Fruit fly (Drosophila melanogaster): ENCODE data around the gene slx1.

Gene slx1

DNA sequence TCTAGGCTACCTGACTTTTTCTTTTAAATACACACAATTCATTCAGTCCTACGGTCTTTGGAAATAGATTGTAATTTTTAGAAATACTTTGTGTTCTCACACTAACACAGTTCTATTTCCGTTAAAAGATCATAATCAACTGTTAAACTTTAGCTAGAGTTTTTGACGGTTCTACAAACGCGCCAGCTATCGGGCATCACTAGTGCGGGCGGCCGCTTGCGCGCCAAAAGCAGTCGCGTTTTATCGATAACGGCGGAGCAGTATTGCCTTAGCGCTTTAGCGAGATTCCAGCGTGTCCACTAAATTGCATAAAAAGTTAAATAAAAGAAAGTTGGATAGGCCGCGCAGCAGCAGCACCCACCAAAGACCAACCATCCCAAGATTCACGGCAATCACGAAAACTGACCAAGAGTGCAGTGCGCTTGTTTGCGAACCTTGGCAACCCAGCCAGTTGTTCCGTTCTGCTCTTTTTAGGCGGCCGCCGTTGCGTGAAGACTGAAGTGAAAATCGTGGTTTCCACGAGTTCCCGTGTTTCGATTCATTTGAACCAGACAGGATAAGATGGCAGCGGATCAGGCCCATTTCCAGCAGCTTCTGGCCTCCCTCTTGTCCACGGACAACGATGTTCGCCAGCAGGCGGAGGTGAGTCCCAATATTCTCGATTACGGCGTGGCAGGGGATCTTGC, 7.5 kb downstream of the slx1 start, which contains the start of gene Karybeta3 (continued):
- peak; percentile 65 for TF ChIP-seq gcm2 (GFP tag; optimal IDR thresholded peaks at IDR 0.05)
- peak; percentile 70 for TF ChIP-seq odd (GFP tag; optimal IDR thresholded peaks at IDR 0.05)
- peak; percentile 83 for TF ChIP-seq CG1792 (GFP tag; optimal IDR thresholded peaks at IDR 0.05)
- TF ChIP-seq CG2202 (tag; optimal IDR thresholded peaks at IDR 0.05), result peak; percentile 54
- TF ChIP-seq Fer1 (GFP tag; optimal IDR thresholded peaks at IDR 0.05), result peak; percentile 85
- TF ChIP-seq CG3407 (GFP tag; optimal IDR thresholded peaks at IDR 0.05), result peak; percentile 47
- no peak for TF ChIP-seq yki (optimal IDR thresholded peaks at IDR 0.05)
- TF ChIP-seq Hr78 (GFP tag; optimal IDR thresholded peaks at IDR 0.05), result no peak
- TF ChIP-seq her (GFP tag; optimal IDR thresholded peaks at IDR 0.05), result peak; percentile 82
- TF ChIP-seq CG10366 (GFP tag; IDR thresholded peaks at IDR 0.05), result peak; percentile 68
- TF ChIP-seq zen (tag; optimal IDR thresholded peaks at IDR 0.05), result no peak
- TF ChIP-seq prd (optimal IDR thresholded peaks at IDR 0.05), result no peak
- peak; percentile 76 for TF ChIP-seq prd (GFP tag; IDR thresholded peaks at IDR 0.05)
- TF ChIP-seq CG11093 (GFP tag; IDR thresholded peaks at IDR 0.05), result 0 out of 3 replicates have a peak, but pooled peaks have one; percentile 33
- TF ChIP-seq CG6854 (GFP tag; optimal IDR thresholded peaks at IDR 0.05), result no peak
- TF ChIP-seq Scr (GFP tag; IDR thresholded peaks at IDR 0.05; ENCODE audit: partially characterized antibody), result peak; percentile 67
- peak; percentile 96 for TF ChIP-seq E2f2 (GFP tag; IDR thresholded peaks at IDR 0.05)
- TF ChIP-seq bigmax (GFP tag; optimal IDR thresholded peaks at IDR 0.05), result no peak
- peak in 1 of 2 experiments; percentile 31 for TF ChIP-seq insv (GFP tag; optimal IDR thresholded peaks at IDR 0.05)
- TF ChIP-seq Stat92E (GFP tag; optimal IDR thresholded peaks at IDR 0.05), result no peak
- peak; percentile 19 for TF ChIP-seq lbe (GFP tag; optimal IDR thresholded peaks at IDR 0.05)
- peak; percentile 43 for TF ChIP-seq CG7271 (tag; optimal IDR thresholded peaks at IDR 0.05)
- peak; percentile 58 for TF ChIP-seq CG6765 (GFP tag; optimal IDR thresholded peaks at IDR 0.05)
- no peak for TF ChIP-seq klu (GFP tag; IDR thresholded peaks at IDR 0.05)
- no peak for TF ChIP-seq ab (GFP tag; optimal IDR thresholded peaks at IDR 0.05)
- TF ChIP-seq Gug (GFP tag; IDR thresholded peaks at IDR 0.05), result peak; percentile 66
- no peak for TF ChIP-seq Blimp-1 (GFP tag; optimal IDR thresholded peaks at IDR 0.05)
- peak; percentile 62 for TF ChIP-seq grau (tag; optimal IDR thresholded peaks at IDR 0.05)
- TF ChIP-seq CG3726 (GFP tag; IDR thresholded peaks at IDR 0.05), result peak; percentile 71; the same call in 1 of the 3 replicates
- TF ChIP-seq Trl (optimal IDR thresholded peaks at IDR 0.05), result no peak
- peak; percentile 87 for TF ChIP-seq Trl (GFP tag; optimal IDR thresholded peaks at IDR 0.05)
- peak; percentile 64 for TF ChIP-seq CG15269 (tag; optimal IDR thresholded peaks at IDR 0.05)
- peak; percentile 51 for TF ChIP-seq CG1602 (GFP tag; optimal IDR thresholded peaks at IDR 0.05)
- TF ChIP-seq so (GFP tag; IDR thresholded peaks at IDR 0.05), result no peak; the same call in 1 of the 3 replicates
- peak; percentile 82 for TF ChIP-seq bab2 (GFP tag; optimal IDR thresholded peaks at IDR 0.05)
- TF ChIP-seq vfl (GFP tag; optimal IDR thresholded peaks at IDR 0.05), result peak; percentile 45
- no peak for TF ChIP-seq lab (GFP tag; optimal IDR thresholded peaks at IDR 0.05)
- peak; percentile 76 for TF ChIP-seq tin (GFP tag; optimal IDR thresholded peaks at IDR 0.05)
- peak; percentile 81 for TF ChIP-seq Sry-δ (GFP tag; optimal IDR thresholded peaks at IDR 0.05)
- peak; percentile 76 for TF ChIP-seq B-H2 (GFP tag; optimal IDR thresholded peaks at IDR 0.05)
- TF ChIP-seq CG11560 (tag; IDR thresholded peaks at IDR 0.05), result peak; percentile 46; the same call in 1 of the 3 replicates
- TF ChIP-seq Doc3 (GFP tag; IDR thresholded peaks at IDR 0.05; ENCODE audit: partially characterized antibody), result peak; percentile 61; the same call in 2 of the 3 replicates
- peak; percentile 63 for TF ChIP-seq CG11398 (GFP tag; optimal IDR thresholded peaks at IDR 0.05)
- peak; percentile 69; the same call in 1 of the 2 replicates for TF ChIP-seq CG7372 (GFP tag; IDR thresholded peaks at IDR 0.05)
- peak; percentile 40 for TF ChIP-seq org-1 (GFP tag; optimal IDR thresholded peaks at IDR 0.05)
- TF ChIP-seq stc (GFP tag; IDR thresholded peaks at IDR 0.05), result peak; percentile 85
- peak; percentile 48 for TF ChIP-seq disco-r (GFP tag; optimal IDR thresholded peaks at IDR 0.05)
- peak; percentile 67 for TF ChIP-seq phol (tag; optimal IDR thresholded peaks at IDR 0.05)
- peak; percentile 73 for TF ChIP-seq HLH3B (GFP tag; IDR thresholded peaks at IDR 0.05)
- TF ChIP-seq CG2889 (GFP tag; IDR thresholded peaks at IDR 0.05), result peak; percentile 70; the same call in 1 of the 3 replicates
